Worm (Caenorhabditis elegans) whole organism, early embryonic: ENCODE results near the gene F09C6.12.

Source experiments
- F13C5.2 ChIP-seq: sonication (generic microtip); optimal IDR thresholded peaks from 2 replicates; lab custom pipeline; 2017; ENCODE audit warnings: mild to moderate bottlenecking, missing genetic modification characterization, inconsistent platforms, missing compliant biosample characterization
- ama-1 ChIP-seq: fragments of 150-350 bp; optimal IDR thresholded peaks from 2 replicates; lab custom pipeline; 2014
- ceh-36 ChIP-seq: sonication (generic microtip); optimal IDR thresholded peaks from 2 replicates; lab custom pipeline; 2016; ENCODE audit warnings: missing genetic modification characterization, inconsistent platforms, missing compliant biosample characterization
- flt-1 ChIP-seq: fragments of 200-800 bp; sonication (Bioruptor generic); IDR thresholded peaks from 2 replicates; pipeline ENCODE4 v1.3.6; 2022; ENCODE audit warnings: missing genetic modification characterization, missing compliant biosample characterization
- scrt-1 ChIP-seq: fragments of 200-800 bp; sonication (Bioruptor generic); IDR thresholded peaks from 2 replicates; pipeline ENCODE4 v1.3.6; 2022; ENCODE audit warnings: missing genetic modification characterization, missing compliant biosample characterization

- TF ChIP-seq ceh-36 (tag; lab: Kevin White, UChicago), result no peak
- TF ChIP-seq scrt-1, result no peak
- TF ChIP-seq F13C5.2 (tag; lab: Kevin White, UChicago), result no peak
- no peak for TF ChIP-seq flt-1
- no peak for TF ChIP-seq ama-1 (lab: Kevin White, UChicago)
Observed at ce11 chrV:16921952-16922351, 39.3 kb downstream of the F09C6.12 start, which contains the start of gene Y102A5C.4.
